Worm (Caenorhabditis elegans) whole organism, late embryonic: ENCODE data around the gene ppk-2.

Experiments used
- ceh-34 ChIP-seq: sonication (generic microtip); optimal IDR thresholded peaks from 2 replicates; lab custom pipeline; 2016; ENCODE audit warnings: mild to moderate bottlenecking, missing genetic modification characterization, missing compliant biosample characterization
- ets-4 ChIP-seq: sonication (generic microtip); optimal IDR thresholded peaks from 2 replicates; lab custom pipeline; 2016; ENCODE audit warnings: missing genetic modification characterization, missing compliant biosample characterization
- hlh-15 ChIP-seq: sonication (generic microtip); optimal IDR thresholded peaks from 2 replicates; lab custom pipeline; 2016; ENCODE audit warnings: missing genetic modification characterization, missing compliant biosample characterization
- mec-3 ChIP-seq: sonication (generic microtip); optimal IDR thresholded peaks from 2 replicates; lab custom pipeline; 2016; ENCODE audit warnings: borderline replicate concordance, missing genetic modification characterization, missing compliant biosample characterization
- nhr-11 ChIP-seq: fragments of 150-350 bp; optimal IDR thresholded peaks from 2 replicates; lab custom pipeline; 2014; ENCODE audit warnings: missing biosample characterization, missing genetic modification characterization

ce11 chrIII:2068248-2068647, 33.8 kb upstream of the ppk-2 start, which contains the start of gene Y39A3A.3:
- no peak for TF ChIP-seq hlh-15
- no peak for TF ChIP-seq ceh-34 (tag; lab: Kevin White, UChicago)
- TF ChIP-seq mec-3 (tag; lab: Kevin White, UChicago): no peak
- TF ChIP-seq ets-4 (tag; lab: Kevin White, UChicago): no peak
- TF ChIP-seq nhr-11 (tag; lab: Kevin White, UChicago): no peak
